Worm (Caenorhabditis elegans) whole organism, L4 larva: ENCODE results near the gene Y11D7A.7.
"Not testable (repeated sequence)": the region's sequence is repeated elsewhere in the genome, so short reads cannot be mapped to it uniquely, and the experiment has no call there.

Source experiments
- T20F7.1 ChIP-seq: fragments of 200-800 bp; sonication (Bioruptor generic); optimal IDR thresholded peaks from 2 replicates; lab custom pipeline; 2018; ENCODE audit warnings: mild to moderate bottlenecking, missing genetic modification characterization, missing compliant biosample characterization
- Y105C5A.15 ChIP-seq: fragments of 200-800 bp; sonication (Bioruptor generic); IDR thresholded peaks from 2 replicates; pipeline ENCODE4 v1.3.6; 2022; ENCODE audit warnings: missing genetic modification characterization, missing compliant biosample characterization
- Y5F2A.4 ChIP-seq: fragments of 200-800 bp; sonication (Bioruptor generic); optimal IDR thresholded peaks from 2 replicates; lab custom pipeline; 2018; ENCODE audit warnings: mild to moderate bottlenecking, missing genetic modification characterization, missing compliant biosample characterization
- ZK337.2 ChIP-seq: fragments of 200-800 bp; sonication (Bioruptor generic); IDR thresholded peaks from 2 replicates; pipeline ENCODE4 v1.3.6; 2022; ENCODE audit warnings: missing genetic modification reagents, missing genetic modification characterization, missing compliant biosample characterization
- aha-1 ChIP-seq: fragments of 150-350 bp; peaks from one replicate; lab custom pipeline; 2014; ENCODE audit warnings: missing biosample characterization, missing genetic modification characterization
- ama-1 ChIP-seq: fragments of 150-350 bp; optimal IDR thresholded peaks from 2 replicates; lab custom pipeline; 2014; ENCODE audit warnings: inconsistent platforms, mixed read lengths
- ceh-20 ChIP-seq: fragments of 200-800 bp; sonication (Bioruptor generic); IDR thresholded peaks from 2 replicates; pipeline ENCODE4 v1.3.6; 2022; ENCODE audit warnings: missing genetic modification reagents, missing genetic modification characterization, missing compliant biosample characterization
- daf-8 ChIP-seq: fragments of 200-800 bp; sonication (Bioruptor generic); IDR thresholded peaks from 2 replicates; pipeline ENCODE4 v1.3.6; 2022; ENCODE audit warnings: missing genetic modification characterization, missing compliant biosample characterization
- dmd-8 ChIP-seq: fragments of 200-800 bp; sonication (Bioruptor generic); IDR thresholded peaks from 2 replicates; pipeline ENCODE4 v1.3.6; 2022; ENCODE audit warnings: missing genetic modification characterization, missing compliant biosample characterization
- dve-1 ChIP-seq: sonication (generic microtip); optimal IDR thresholded peaks from 2 replicates; lab custom pipeline; 2017; ENCODE audit warnings: antibody characterized with exemption, mild to moderate bottlenecking, missing genetic modification characterization, missing compliant biosample characterization; ENCODE audit not compliant: insufficient read depth
- egl-27 ChIP-seq: sonication (generic microtip); optimal IDR thresholded peaks from 3 replicates; lab custom pipeline; 2017; ENCODE audit warnings: missing biosample characterization, missing genetic modification reagents, missing genetic modification characterization
- fkh-10 ChIP-seq: fragments of 150-350 bp; optimal IDR thresholded peaks from 2 replicates; lab custom pipeline; 2014; ENCODE audit warnings: missing biosample characterization, missing genetic modification reagents, missing genetic modification characterization
- fos-1 ChIP-seq: fragments of 150-350 bp; optimal IDR thresholded peaks from 2 replicates; lab custom pipeline; 2014; ENCODE audit warnings: missing biosample characterization, missing genetic modification characterization
- hif-1 ChIP-seq, 2 experiments: sonication (generic microtip); optimal IDR thresholded peaks; 2 replicates each; lab custom pipeline; 2016 to 2017; ENCODE audit warnings: missing compliant biosample characterization in 2 of 2, missing genetic modification characterization in 2 of 2, missing genetic modification reagents in 2 of 2, missing genotype in 2 of 2, mild to moderate bottlenecking in 1 of 2
- hlh-30 ChIP-seq: sonication (generic microtip); optimal IDR thresholded peaks from 2 replicates; lab custom pipeline; 2017; ENCODE audit warnings: antibody characterized with exemption, mild to moderate bottlenecking, missing genetic modification characterization, missing compliant biosample characterization; ENCODE audit not compliant: insufficient read depth
- hmg-1.1 ChIP-seq: fragments of 200-800 bp; sonication (Bioruptor generic); IDR thresholded peaks from 2 replicates; pipeline ENCODE4 v1.3.6; 2022; ENCODE audit warnings: missing genetic modification reagents, missing genetic modification characterization, missing compliant biosample characterization
- lim-7 ChIP-seq: fragments of 200-800 bp; sonication (Bioruptor generic); IDR thresholded peaks from 2 replicates; pipeline ENCODE4 v1.3.6; 2022; ENCODE audit warnings: missing genetic modification characterization, missing compliant biosample characterization
- lin-1 ChIP-seq: fragments of 200-800 bp; sonication (Bioruptor generic); IDR thresholded peaks from 2 replicates; pipeline ENCODE4 v1.3.6; 2022; ENCODE audit warnings: missing genetic modification reagents, missing genetic modification characterization, missing compliant biosample characterization
- lsy-2 ChIP-seq, 2 experiments: fragments of 150-350 bp in 1 of 2; sonication (generic microtip) in 1 of 2; optimal IDR thresholded peaks; 2 replicates each; lab custom pipeline; 2014 to 2017; ENCODE audit warnings: missing biosample characterization in 2 of 2, missing genetic modification characterization in 2 of 2
- mdl-1 ChIP-seq, 2 experiments: fragments of 150-350 bp in 1 of 2; sonication (generic microtip) in 1 of 2; optimal IDR thresholded peaks; 2 replicates each; lab custom pipeline; 2014 to 2017; ENCODE audit warnings: missing biosample characterization in 2 of 2, missing genetic modification characterization in 2 of 2
- mep-1 ChIP-seq: fragments of 150-350 bp; sonication (generic microtip); optimal IDR thresholded peaks from 3 replicates; lab custom pipeline; 2014; ENCODE audit warnings: missing biosample characterization, missing genetic modification characterization
- mes-2 ChIP-seq: sonication (generic microtip); optimal IDR thresholded peaks from 2 replicates; lab custom pipeline; 2016; ENCODE audit warnings: missing genotype, mild to moderate bottlenecking, missing genetic modification characterization, missing compliant biosample characterization; ENCODE audit not compliant: poor library complexity, severe bottlenecking
- mxl-2 ChIP-seq: fragments of 200-800 bp; sonication (Bioruptor generic); conservative IDR thresholded peaks from 2 replicates; pipeline ENCODE4 v1.3.6; 2022; ENCODE audit warnings: missing genetic modification reagents, missing genetic modification characterization, missing compliant biosample characterization
- mxl-3 ChIP-seq: fragments of 200-800 bp; sonication (Bioruptor generic); optimal IDR thresholded peaks from 2 replicates; lab custom pipeline; 2018; ENCODE audit warnings: mild to moderate bottlenecking, missing genetic modification characterization, missing compliant biosample characterization
- nhr-11 ChIP-seq: fragments of 150-350 bp; optimal IDR thresholded peaks from 2 replicates; lab custom pipeline; 2014; ENCODE audit warnings: missing biosample characterization, missing genetic modification characterization
- nhr-111 ChIP-seq: fragments of 200-800 bp; sonication (Bioruptor generic); optimal IDR thresholded peaks from 2 replicates; lab custom pipeline; 2018; ENCODE audit warnings: mild to moderate bottlenecking, missing genetic modification characterization, missing compliant biosample characterization
- nhr-237 ChIP-seq: sonication (generic microtip); optimal IDR thresholded peaks from 2 replicates; lab custom pipeline; 2017; ENCODE audit warnings: missing biosample characterization, missing genetic modification characterization
- nhr-41 ChIP-seq: fragments of 200-800 bp; sonication (Bioruptor generic); IDR thresholded peaks from 2 replicates; pipeline ENCODE4 v1.3.6; 2022; ENCODE audit warnings: missing genetic modification reagents, missing genetic modification characterization, missing compliant biosample characterization
- pha-4 ChIP-seq, 2 experiments: fragments of 150-350 bp in 1 of 2; fragments of 200-800 bp in 1 of 2; sonication (Bioruptor generic) in 1 of 2; IDR thresholded peaks in 1 of 2; optimal IDR thresholded peaks in 1 of 2; 2 replicates each; pipeline versions ENCODE4 v1.3.6 to Lab custom; 2014 to 2022; ENCODE audit warnings: missing genetic modification characterization in 2 of 2, missing genetic modification reagents in 2 of 2, missing biosample characterization in 1 of 2, missing compliant biosample characterization in 1 of 2
- pqm-1 ChIP-seq: sonication (generic microtip); optimal IDR thresholded peaks from 2 replicates; lab custom pipeline; 2017; ENCODE audit warnings: missing biosample characterization, missing genetic modification characterization
- rbr-2 ChIP-seq: sonication (generic microtip); optimal IDR thresholded peaks from 2 replicates; lab custom pipeline; 2016; ENCODE audit warnings: missing genotype, missing genetic modification characterization, missing compliant biosample characterization
- saeg-2 ChIP-seq: fragments of 200-800 bp; sonication (Bioruptor generic); IDR thresholded peaks from 2 replicates; pipeline ENCODE4 v1.3.6; 2022; ENCODE audit warnings: missing genetic modification reagents, missing genetic modification characterization, missing compliant biosample characterization
- snpc-1.2 ChIP-seq: fragments of 200-800 bp; sonication (Bioruptor generic); IDR thresholded peaks from 2 replicates; pipeline ENCODE4 v1.3.6; 2022; ENCODE audit warnings: missing genetic modification reagents, missing genetic modification characterization, missing compliant biosample characterization
- unc-62 ChIP-seq, 3 experiments: fragments of 150-350 bp in 1 of 3; sonication (generic microtip); optimal IDR thresholded peaks in 2 of 3; peaks in 1 of 3; 1 replicate in 1 of 3; 2 replicates in 2 of 3; lab custom pipeline; 2014 to 2017; ENCODE audit warnings: missing biosample characterization in 3 of 3, missing genetic modification characterization in 3 of 3, missing genetic modification reagents in 3 of 3, missing genotype in 1 of 3
- zag-1 ChIP-seq: fragments of 150-350 bp; optimal IDR thresholded peaks from 2 replicates; lab custom pipeline; 2014; ENCODE audit warnings: missing biosample characterization, missing genetic modification characterization
- zfp-2 ChIP-seq: sonication (generic microtip); optimal IDR thresholded peaks from 2 replicates; lab custom pipeline; 2016; ENCODE audit warnings: mild to moderate bottlenecking, missing genetic modification characterization, missing compliant biosample characterization
- zip-2 ChIP-seq: fragments of 150-350 bp; optimal IDR thresholded peaks from 2 replicates; lab custom pipeline; 2014; ENCODE audit warnings: missing biosample characterization, missing genetic modification characterization

The Y11D7A.7 gene

DNA sequence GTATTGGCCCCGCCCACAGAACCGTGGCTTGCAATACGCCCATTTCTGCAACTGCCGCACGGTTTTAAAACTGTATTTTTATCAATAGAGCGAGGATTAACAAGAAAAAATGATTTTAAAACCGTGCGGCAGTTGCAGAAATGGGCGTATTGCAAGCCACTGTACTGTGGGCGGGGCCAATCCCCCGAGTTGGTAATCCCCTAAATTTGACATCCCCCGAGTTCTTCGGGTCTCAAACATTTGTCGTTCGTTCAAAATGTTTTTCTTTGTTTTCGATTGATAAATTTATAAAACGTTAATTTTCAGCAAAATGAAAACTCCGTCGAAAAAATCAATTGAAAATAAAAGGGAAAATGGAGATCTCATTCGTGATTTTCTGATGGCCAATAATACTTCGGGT is at the start of gene Y11D7A.7:
Gene Y11D7A.7, plus strand, starts transcription at position 301 of the 400 bp plus-strand sequence.
- not testable (repeated sequence) for TF ChIP-seq egl-27 (tag; lab: Kevin White, UChicago); lin-1 (GFP tag; lab: Robert Waterston, UW); dve-1 (tag; lab: Kevin White, UChicago)

DNA sequence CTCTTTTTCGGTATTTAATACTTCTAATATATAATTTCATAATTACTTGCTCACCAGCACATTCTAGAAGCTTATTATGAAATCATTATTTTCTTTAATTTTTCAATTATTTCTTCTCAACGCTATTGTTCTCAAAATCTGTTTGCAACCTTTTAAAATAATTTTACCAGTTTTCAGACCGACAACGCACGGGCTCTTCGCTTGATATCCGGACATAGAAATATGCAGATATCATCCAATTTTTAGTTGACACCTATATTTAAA is 49.4 kb upstream of the Y11D7A.7 start, which contains the start of gene wnk-1:
Gene wnk-1, plus strand, starts transcription at position 165 of the 264 bp plus-strand sequence.
- no peak for TF ChIP-seq ZK337.2
- no peak for TF ChIP-seq nhr-11
- TF ChIP-seq fos-1 = no peak
- TF ChIP-seq Y105C5A.15 (GFP tag; lab: Robert Waterston, UW) = no peak
- TF ChIP-seq daf-8 (GFP tag; lab: Robert Waterston, UW) = no peak
- TF ChIP-seq saeg-2 (GFP tag; lab: Robert Waterston, UW) = no peak

DNA sequence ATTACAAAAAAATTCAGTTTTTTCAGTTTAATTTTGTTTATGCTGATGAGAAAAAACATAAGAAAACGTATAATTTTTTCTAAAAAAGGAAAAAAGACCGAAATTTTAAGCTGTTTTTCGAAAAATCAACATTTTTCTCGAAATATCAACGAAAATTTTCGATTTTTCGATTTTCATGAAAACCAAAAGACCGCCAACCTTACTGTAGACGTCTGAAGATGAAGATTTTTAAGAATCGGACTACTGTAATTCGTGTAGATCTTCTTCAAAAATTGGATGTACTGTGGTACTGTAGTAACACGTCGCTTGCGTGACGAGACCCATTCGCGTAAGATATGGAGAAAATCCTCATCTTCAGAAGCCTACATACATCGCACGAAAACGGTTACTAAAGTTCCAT is 38.5 kb upstream of the Y11D7A.7 start:
- TF ChIP-seq Y105C5A.15 (GFP tag; lab: Robert Waterston, UW) (no peak), aha-1 (peak; percentile 91)

DNA sequence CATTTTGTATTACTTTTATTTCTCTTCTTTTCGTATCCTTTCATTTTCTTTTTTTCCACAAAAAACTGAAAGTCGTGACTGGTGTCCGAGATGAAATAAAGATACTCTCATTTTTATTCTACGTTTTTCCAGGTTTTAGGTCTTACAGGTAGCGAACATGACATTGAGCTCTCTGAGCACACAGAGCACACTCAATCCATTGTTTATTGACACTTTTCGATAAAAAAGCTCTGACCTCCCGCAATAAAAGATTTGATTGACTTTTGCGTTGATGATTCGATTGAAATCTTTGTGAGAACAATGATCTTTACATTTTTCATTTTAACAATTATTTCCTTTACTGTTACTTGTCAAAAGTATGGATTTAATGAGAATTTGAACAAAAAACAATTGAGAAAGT is 37.2 kb upstream of the Y11D7A.7 start, which contains the start of gene C46C2.6:
Gene C46C2.6, plus strand, starts transcription at position 301 of the 400 bp plus-strand sequence.
- no peak for TF ChIP-seq dmd-8
- no peak for TF ChIP-seq pqm-1 (tag; lab: Kevin White, UChicago)
- TF ChIP-seq daf-8 (GFP tag; lab: Robert Waterston, UW) = no peak
- TF ChIP-seq zip-2 (tag; lab: Kevin White, UChicago) = no peak
- no peak for TF ChIP-seq hmg-1.1 (GFP tag; lab: Robert Waterston, UW)
- peak; percentile 14 for TF ChIP-seq ama-1 (lab: Kevin White, UChicago)
- TF ChIP-seq zfp-2 (tag; lab: Kevin White, UChicago) = no peak
- TF ChIP-seq unc-62 (GFP tag; optimal IDR thresholded peaks at IDR 0.05 in 1 of 2; lab: Kevin White, UChicago) = peak in 1 of 2 experiments; percentile 4
- TF ChIP-seq unc-62 (tag; optimal IDR thresholded peaks at IDR 0.05; lab: Kevin White, UChicago) = no peak
- TF ChIP-seq, all 104 proteins: peak for 2

DNA sequence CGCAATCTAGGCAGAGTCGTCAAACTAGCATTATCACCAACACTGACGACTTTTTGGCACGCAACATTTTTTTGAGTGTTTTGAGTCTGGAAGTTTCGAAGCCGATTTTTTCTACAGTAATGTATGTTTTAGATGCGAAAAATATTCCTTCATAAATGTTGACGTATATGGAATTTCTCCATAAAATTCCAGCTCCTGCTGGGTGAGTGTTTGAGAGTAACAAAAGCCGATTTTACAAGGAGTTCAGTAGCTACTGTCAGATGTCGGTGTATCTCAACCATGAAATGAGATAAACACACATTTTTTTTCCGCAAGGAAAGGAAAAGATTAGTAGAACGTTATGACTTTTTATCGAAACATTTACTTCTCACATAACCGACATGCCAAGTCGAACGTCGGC is 34.5 kb upstream of the Y11D7A.7 start:
- TF ChIP-seq unc-62 (GFP tag; optimal IDR thresholded peaks at IDR 0.05 in 1 of 2; lab: Kevin White, UChicago) = peak in 1 of 2 experiments; percentile 94
- TF ChIP-seq unc-62 (tag; optimal IDR thresholded peaks at IDR 0.05; lab: Kevin White, UChicago) = no peak
- no peak for TF ChIP-seq nhr-111 (GFP tag; lab: Kevin White, UChicago)
- TF ChIP-seq, all 104 proteins: peak for 1

DNA sequence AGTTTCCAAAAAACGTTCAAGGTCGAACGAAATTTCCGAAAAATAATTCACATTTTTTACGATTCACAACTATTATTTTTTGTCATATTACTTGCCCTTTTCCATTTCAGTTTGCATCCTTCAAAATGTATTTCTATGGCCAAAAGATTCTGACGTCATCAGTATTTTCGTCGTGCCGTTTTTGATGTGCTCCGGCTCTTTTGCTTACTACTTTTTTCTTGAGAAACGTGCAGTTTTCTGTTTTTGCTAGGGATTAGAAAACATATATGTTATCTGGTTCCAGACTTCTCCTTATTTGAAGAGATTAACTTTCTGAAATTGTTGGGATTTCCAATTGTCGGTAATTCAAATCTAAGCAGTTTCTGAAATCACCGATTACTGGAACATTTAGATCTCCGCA is 33.5 kb upstream of the Y11D7A.7 start:
- TF ChIP-seq pha-4 (GFP tag; IDR thresholded peaks at IDR 0.05; lab: Robert Waterston, UW) (no peak), pha-4 (tag; optimal IDR thresholded peaks at IDR 0.05; lab: Kevin White, UChicago) (no peak), lsy-2 (tag; optimal IDR thresholded peaks at IDR 0.05; lab: Kevin White, UChicago) (peak in 1 of 2 experiments; percentile 26), lim-7 (GFP tag; lab: Robert Waterston, UW) (no peak), aha-1 (peak; percentile 97), hif-1 (tag; optimal IDR thresholded peaks at IDR 0.05; lab: Kevin White, UChicago) (peak in 1 of 2 experiments; percentile 95)

DNA sequence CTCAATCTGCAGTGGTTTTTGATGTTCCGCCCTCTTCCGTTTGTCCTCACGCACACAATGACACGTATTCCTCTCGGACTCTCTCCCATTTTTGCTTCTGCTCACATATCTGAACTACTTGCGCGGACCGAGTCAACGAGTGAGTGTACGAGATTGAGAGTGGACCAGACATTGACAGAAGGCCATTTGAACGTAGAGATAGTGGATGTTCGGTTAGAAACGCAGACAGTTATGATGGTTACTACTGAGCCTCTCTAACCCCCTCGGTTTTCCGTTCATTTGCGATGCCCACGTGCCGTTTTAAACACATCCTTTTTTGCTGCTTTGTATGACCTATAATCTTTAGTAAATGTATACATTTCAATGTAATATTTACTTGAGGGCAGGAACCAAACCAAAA is 32.9 kb upstream of the Y11D7A.7 start:
- no peak for TF ChIP-seq zag-1 (tag; lab: Kevin White, UChicago)
- peak; percentile 6 for TF ChIP-seq fkh-10 (GFP tag; lab: Kevin White, UChicago)
- TF ChIP-seq hmg-1.1 (GFP tag; lab: Robert Waterston, UW) = no peak; the same call in 1 of the 2 replicates
- TF ChIP-seq rbr-2 = peak; percentile 27
- no peak for TF ChIP-seq T20F7.1 (GFP tag; lab: Kevin White, UChicago)
- TF ChIP-seq lsy-2 (tag; optimal IDR thresholded peaks at IDR 0.05; lab: Kevin White, UChicago) = peak; percentile 12 to 58
- TF ChIP-seq hlh-30 (tag; lab: Kevin White, UChicago) = peak; percentile 60
- 0 out of 2 replicates have a peak, but pooled peaks have one; percentile 32 for TF ChIP-seq ceh-20 (GFP tag; lab: Robert Waterston, UW)
- no peak for TF ChIP-seq nhr-41 (GFP tag; lab: Robert Waterston, UW)
- TF ChIP-seq snpc-1.2 (GFP tag; lab: Robert Waterston, UW) = no peak
- TF ChIP-seq mdl-1 (tag; optimal IDR thresholded peaks at IDR 0.05; lab: Kevin White, UChicago) = peak in 1 of 2 experiments; percentile 92
- peak; percentile 99 for TF ChIP-seq aha-1
- TF ChIP-seq nhr-237 (tag; lab: Kevin White, UChicago) = no peak
- TF ChIP-seq Y5F2A.4 (GFP tag; lab: Kevin White, UChicago) = no peak
- no peak for TF ChIP-seq zip-2 (tag; lab: Kevin White, UChicago)
- peak; percentile 45 for TF ChIP-seq mep-1 (tag; lab: Kevin White, UChicago)
- peak; percentile 60 for TF ChIP-seq mes-2
- TF ChIP-seq mxl-3 (GFP tag; lab: Kevin White, UChicago) = peak; percentile 19
- TF ChIP-seq lin-1 (GFP tag; lab: Robert Waterston, UW) = no peak
- TF ChIP-seq hif-1 (tag; optimal IDR thresholded peaks at IDR 0.05; lab: Kevin White, UChicago) = peak in 1 of 2 experiments; percentile 36
- TF ChIP-seq mxl-2 (GFP tag; lab: Robert Waterston, UW) = no peak
